Worm (Caenorhabditis elegans) whole organism, late embryonic: ENCODE measurements around the gene dpf-7.

ENCODE experiments used
- ama-1 ChIP-seq: fragments of 150-350 bp; optimal IDR thresholded peaks from 2 replicates; lab custom pipeline; 2014
- ceh-45 ChIP-seq: fragments of 200-800 bp; sonication (Bioruptor generic); IDR thresholded peaks from 2 replicates; pipeline ENCODE4 v1.3.6; 2022; ENCODE audit warnings: missing genetic modification reagents, missing genetic modification characterization, missing compliant biosample characterization
- unc-42 ChIP-seq: sonication (generic microtip); optimal IDR thresholded peaks from 2 replicates; lab custom pipeline; 2016; ENCODE audit warnings: missing genotype, missing genetic modification characterization, missing compliant biosample characterization

- TF ChIP-seq ceh-45 (GFP tag; lab: Robert Waterston, UW) (no peak), ama-1 (lab: Kevin White, UChicago) (no peak), unc-42 (tag; lab: Kevin White, UChicago) (no peak)
Observed at ce11 chrIV:4751814-4752213, 50.6 kb downstream of the dpf-7 start, which contains the start of gene Y17G9B.4.
